Fruit fly (Drosophila melanogaster) whole organism, embryonic: ENCODE data around the gene wus.

Source experiments
- Blimp-1 ChIP-seq: fragments of 200-800 bp; sonication (Bioruptor generic); optimal IDR thresholded peaks from 3 replicates; lab custom pipeline; 2018; ENCODE audit warnings: missing biosample characterization, missing genetic modification characterization, mild to moderate bottlenecking, moderate library complexity, missing genetic modification reagents
- CG1024 ChIP-seq: fragments of 200-800 bp; sonication (Bioruptor generic); IDR thresholded peaks from 2 replicates; pipeline ENCODE4 v1.3.6; 2022; ENCODE audit warnings: missing biosample characterization, missing genetic modification characterization
- CG11560 ChIP-seq: fragments of 200-800 bp; sonication (Bioruptor generic); IDR thresholded peaks from 3 replicates; pipeline ENCODE4 v1.3.6; 2022; ENCODE audit warnings: missing biosample characterization, missing genetic modification characterization
- CG12744 ChIP-seq: fragments of 200-800 bp; sonication (Bioruptor generic); optimal IDR thresholded peaks from 2 replicates; lab custom pipeline; 2016; ENCODE audit warnings: missing biosample characterization, missing genetic modification characterization
- CG15514 ChIP-seq: fragments of 200-800 bp; sonication (Bioruptor generic); optimal IDR thresholded peaks from 3 replicates; lab custom pipeline; 2017; ENCODE audit warnings: missing biosample characterization, missing genetic modification characterization, mild to moderate bottlenecking, moderate library complexity, missing genetic modification reagents
- CG16813 ChIP-seq: fragments of 200-800 bp; sonication (Bioruptor generic); IDR thresholded peaks from 3 replicates; pipeline ENCODE4 v1.3.6; 2022; ENCODE audit warnings: missing biosample characterization, missing genetic modification characterization; ENCODE audit not compliant: partially characterized antibody
- CG17361 ChIP-seq: fragments of 200-800 bp; sonication (Bioruptor generic); IDR thresholded peaks from 3 replicates; pipeline ENCODE4 v1.3.6; 2022; ENCODE audit warnings: missing biosample characterization, missing genetic modification characterization
- CG17802 ChIP-seq: fragments of 200-800 bp; sonication (Bioruptor generic); optimal IDR thresholded peaks from 2 replicates; lab custom pipeline; 2018; ENCODE audit warnings: missing biosample characterization, mild to moderate bottlenecking, missing genetic modification characterization, moderate library complexity
- CG2712 ChIP-seq: fragments of 200-800 bp; optimal IDR thresholded peaks from 3 replicates; lab custom pipeline; 2019; ENCODE audit warnings: missing biosample characterization, mild to moderate bottlenecking, missing genetic modification characterization, moderate library complexity
- CG2875 ChIP-seq: fragments of 200-800 bp; sonication (Bioruptor generic); optimal IDR thresholded peaks from 2 replicates; lab custom pipeline; 2017; ENCODE audit warnings: missing biosample characterization, mild to moderate bottlenecking, missing genetic modification characterization, missing genetic modification reagents
- CG2889 ChIP-seq: fragments of 200-800 bp; sonication (Bioruptor generic); IDR thresholded peaks from 3 replicates; pipeline ENCODE4 v1.3.6; 2022; ENCODE audit warnings: missing biosample characterization, missing genetic modification characterization
- CG30020 ChIP-seq: fragments of 200-800 bp; optimal IDR thresholded peaks from 2 replicates; lab custom pipeline; 2019; ENCODE audit warnings: missing biosample characterization, mild to moderate bottlenecking, missing genetic modification characterization, moderate library complexity
- CG31441 ChIP-seq: fragments of 200-800 bp; sonication (Bioruptor generic); IDR thresholded peaks from 2 replicates; pipeline ENCODE4 v1.3.6; 2022; ENCODE audit warnings: missing biosample characterization, missing genetic modification characterization
- CG3163 ChIP-seq: fragments of 200-800 bp; sonication (Bioruptor generic); optimal IDR thresholded peaks from 3 replicates; lab custom pipeline; 2016; ENCODE audit warnings: missing biosample characterization, missing genetic modification characterization
- CG32532 ChIP-seq: fragments of 200-800 bp; sonication (Bioruptor generic); IDR thresholded peaks from 2 replicates; pipeline ENCODE4 v1.3.6; 2022; ENCODE audit warnings: missing biosample characterization, missing genetic modification characterization
- CG5180 ChIP-seq: fragments of 200-800 bp; sonication (Bioruptor generic); optimal IDR thresholded peaks from 3 replicates; lab custom pipeline; 2017; ENCODE audit warnings: missing biosample characterization, missing genetic modification characterization, mild to moderate bottlenecking, moderate library complexity, missing genetic modification reagents
- CG7839 ChIP-seq: fragments of 200-800 bp; sonication (Bioruptor generic); optimal IDR thresholded peaks from 3 replicates; lab custom pipeline; 2018; ENCODE audit warnings: missing biosample characterization, mild to moderate bottlenecking, missing genetic modification characterization, moderate library complexity
- CG8089 ChIP-seq: fragments of 200-800 bp; sonication (Bioruptor generic); optimal IDR thresholded peaks from 3 replicates; lab custom pipeline; 2016; ENCODE audit warnings: missing biosample characterization, missing genetic modification characterization
- CG8388 ChIP-seq: fragments of 200-800 bp; sonication (Bioruptor generic); optimal IDR thresholded peaks from 2 replicates; lab custom pipeline; 2019; ENCODE audit warnings: missing biosample characterization, mild to moderate bottlenecking, missing genetic modification characterization, moderate library complexity
- CG9876 ChIP-seq: fragments of 200-800 bp; sonication (Bioruptor generic); optimal IDR thresholded peaks from 2 replicates; lab custom pipeline; 2016; ENCODE audit warnings: missing biosample characterization, missing genetic modification characterization
- Dbx ChIP-seq: fragments of 200-800 bp; sonication (Bioruptor generic); IDR thresholded peaks from 3 replicates; pipeline ENCODE4 v1.3.6; 2022; ENCODE audit warnings: missing biosample characterization, missing genetic modification characterization
- ERR ChIP-seq: fragments of 200-800 bp; sonication (Bioruptor generic); optimal IDR thresholded peaks from 2 replicates; lab custom pipeline; 2016; ENCODE audit warnings: missing biosample characterization, missing genetic modification characterization
- Ets65A ChIP-seq: fragments of 200-800 bp; sonication (Bioruptor generic); peaks from one replicate; lab custom pipeline; 2016; ENCODE audit warnings: missing biosample characterization, missing genetic modification characterization
- Hmr ChIP-seq: fragments of 200-800 bp; sonication (Bioruptor generic); optimal IDR thresholded peaks from 3 replicates; lab custom pipeline; 2017; ENCODE audit warnings: mild to moderate bottlenecking, missing biosample characterization, missing genetic modification reagents, missing genetic modification characterization
- Hsf ChIP-seq: fragments of 200-800 bp; sonication (Bioruptor generic); optimal IDR thresholded peaks from 3 replicates; lab custom pipeline; 2016; ENCODE audit warnings: missing biosample characterization, missing genetic modification characterization
- Lhr ChIP-seq: fragments of 200-800 bp; sonication (Bioruptor generic); optimal IDR thresholded peaks from 3 replicates; lab custom pipeline; 2017; ENCODE audit warnings: mild to moderate bottlenecking, missing biosample characterization, missing genetic modification reagents, missing genetic modification characterization
- MBD-R2 ChIP-seq: fragments of 200-800 bp; sonication (Bioruptor generic); IDR thresholded peaks from 2 replicates; pipeline ENCODE4 v1.3.6; 2022; ENCODE audit warnings: missing biosample characterization, missing genetic modification characterization
- Scr ChIP-seq: fragments of 200-800 bp; sonication (Bioruptor generic); IDR thresholded peaks from 2 replicates; pipeline ENCODE4 v1.3.6; 2022; ENCODE audit warnings: missing biosample characterization, missing genetic modification characterization; ENCODE audit not compliant: partially characterized antibody
- Trl ChIP-seq, 3 experiments: fragments of >200 bp in 2 of 3; fragments of 200-800 bp in 1 of 3; sonication (Bioruptor generic) in 1 of 3; optimal IDR thresholded peaks; 2 replicates in 1 of 3; 3 replicates in 2 of 3; lab custom pipeline; 2016 to 2017; ENCODE audit warnings: missing biosample characterization in 1 of 3, missing genetic modification characterization in 1 of 3
- bigmax ChIP-seq: fragments of 200-800 bp; sonication (Bioruptor generic); optimal IDR thresholded peaks from 2 replicates; lab custom pipeline; 2018; ENCODE audit warnings: missing biosample characterization, mild to moderate bottlenecking, missing genetic modification characterization
- bowl ChIP-seq: fragments of 200-800 bp; sonication (Bioruptor generic); IDR thresholded peaks from 2 replicates; pipeline ENCODE4 v1.3.6; 2022; ENCODE audit warnings: missing biosample characterization, missing genetic modification characterization
- cg ChIP-seq: fragments of 200-800 bp; sonication (Bioruptor generic); optimal IDR thresholded peaks from 3 replicates; lab custom pipeline; 2019; ENCODE audit warnings: missing biosample characterization, mild to moderate bottlenecking, missing genetic modification characterization, moderate library complexity
- crol ChIP-seq: fragments of 200-800 bp; sonication (Bioruptor generic); IDR thresholded peaks from 2 replicates; pipeline ENCODE4 v1.3.6; 2022; ENCODE audit warnings: missing biosample characterization, missing genetic modification characterization
- dm ChIP-seq: fragments of 200-800 bp; sonication (Bioruptor generic); optimal IDR thresholded peaks from 3 replicates; lab custom pipeline; 2016; ENCODE audit warnings: missing biosample characterization, missing genetic modification characterization
- en ChIP-seq: fragments of 200-800 bp; sonication (Bioruptor generic); optimal IDR thresholded peaks from 2 replicates; lab custom pipeline; 2016; ENCODE audit warnings: missing biosample characterization, missing genetic modification characterization
- gem ChIP-seq: fragments of 200-800 bp; sonication (Bioruptor generic); optimal IDR thresholded peaks from 2 replicates; lab custom pipeline; 2019; ENCODE audit warnings: missing biosample characterization, mild to moderate bottlenecking, missing genetic modification characterization, moderate library complexity
- gfzf ChIP-seq: fragments of 200-800 bp; sonication (Bioruptor generic); optimal IDR thresholded peaks from 2 replicates; lab custom pipeline; 2016; ENCODE audit warnings: missing biosample characterization, mild to moderate bottlenecking, missing genetic modification characterization, moderate library complexity
- grau ChIP-seq: fragments of 200-800 bp; optimal IDR thresholded peaks from 3 replicates; lab custom pipeline; 2019; ENCODE audit warnings: missing biosample characterization, mild to moderate bottlenecking, missing genetic modification characterization, moderate library complexity
- gro ChIP-seq: fragments of 200-800 bp; sonication (Bioruptor generic); optimal IDR thresholded peaks from 2 replicates; lab custom pipeline; 2016; ENCODE audit warnings: missing biosample characterization, missing genetic modification characterization
- gsb-n ChIP-seq: fragments of 200-800 bp; sonication (Bioruptor generic); optimal IDR thresholded peaks from 3 replicates; lab custom pipeline; 2018; ENCODE audit warnings: missing biosample characterization, mild to moderate bottlenecking, missing genetic modification characterization
- hb ChIP-seq: fragments of 200-800 bp; sonication (Bioruptor generic); IDR thresholded peaks from 3 replicates; pipeline ENCODE4 v1.3.6; 2022; ENCODE audit warnings: missing biosample characterization, missing genetic modification characterization; ENCODE audit not compliant: partially characterized antibody
- her ChIP-seq: fragments of 200-800 bp; sonication (Bioruptor generic); optimal IDR thresholded peaks from 2 replicates; lab custom pipeline; 2016; ENCODE audit warnings: missing biosample characterization, missing genetic modification characterization
- lab ChIP-seq: fragments of 200-800 bp; sonication (Bioruptor generic); optimal IDR thresholded peaks from 3 replicates; lab custom pipeline; 2017; ENCODE audit warnings: missing biosample characterization, missing genetic modification characterization, mild to moderate bottlenecking, moderate library complexity, missing genetic modification reagents
- mam ChIP-seq: fragments of 200-800 bp; sonication (Bioruptor generic); optimal IDR thresholded peaks from 3 replicates; lab custom pipeline; 2016; ENCODE audit warnings: missing biosample characterization, missing genetic modification characterization
- mirr ChIP-seq: fragments of 200-800 bp; sonication (Bioruptor generic); optimal IDR thresholded peaks from 3 replicates; lab custom pipeline; 2018; ENCODE audit warnings: missing biosample characterization, mild to moderate bottlenecking, missing genetic modification characterization
- mld ChIP-seq: fragments of 200-800 bp; sonication (Bioruptor generic); IDR thresholded peaks from 3 replicates; pipeline ENCODE4 v1.3.6; 2022; ENCODE audit warnings: missing biosample characterization, missing genetic modification characterization; ENCODE audit not compliant: partially characterized antibody
- odd ChIP-seq: fragments of 200-800 bp; sonication (Bioruptor generic); optimal IDR thresholded peaks from 2 replicates; lab custom pipeline; 2017; ENCODE audit warnings: missing biosample characterization, mild to moderate bottlenecking, missing genetic modification characterization
- pb ChIP-seq: fragments of 200-800 bp; sonication (Bioruptor generic); optimal IDR thresholded peaks from 3 replicates; lab custom pipeline; 2016; ENCODE audit warnings: missing biosample characterization, missing genetic modification characterization
- tap ChIP-seq: fragments of 200-800 bp; optimal IDR thresholded peaks from 3 replicates; lab custom pipeline; 2019; ENCODE audit warnings: missing biosample characterization, mild to moderate bottlenecking, missing genetic modification characterization, moderate library complexity

wus gene

DNA sequence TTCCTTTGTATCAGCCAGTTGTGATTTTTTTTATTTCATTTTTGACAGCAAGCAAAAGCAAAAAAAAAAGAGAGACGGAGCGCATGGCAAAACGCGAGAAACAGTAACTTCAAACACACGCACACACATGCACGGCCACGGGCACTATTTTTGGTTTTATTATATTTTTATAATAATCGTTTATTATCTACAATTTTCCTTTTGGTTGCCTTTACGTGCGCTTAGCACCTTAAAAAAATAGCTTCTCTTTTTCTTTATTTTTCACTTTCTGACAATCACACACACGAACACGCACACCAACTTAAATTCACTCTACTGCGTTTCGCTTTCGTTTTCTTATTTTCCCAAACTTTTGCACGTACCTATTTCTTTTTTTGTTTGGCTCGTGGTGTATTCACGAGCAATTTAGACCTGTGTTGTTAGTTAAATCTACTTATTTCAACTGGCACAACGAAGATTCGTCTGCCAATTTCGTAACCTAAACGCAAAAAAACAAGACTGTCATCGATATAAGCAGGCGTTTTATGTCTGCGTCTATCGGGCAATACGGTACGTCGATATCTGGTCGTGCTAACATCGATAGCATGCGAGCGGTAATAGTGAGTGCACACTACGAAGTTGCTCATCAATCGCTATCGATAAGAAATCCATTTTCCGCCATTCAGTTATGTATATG, 27.6 kb upstream of the wus start, which contains the start of gene Ubr1:
Ubr1 (minus strand) TSS at position 532 of the 676 bp plus-strand sequence.
- TF ChIP-seq grau (tag; lab: Kevin White, UChicago) (no peak), Hsf (GFP tag; lab: Kevin White, UChicago) (peak; percentile 15), CG1024 (peak; percentile 89), CG9876 (GFP tag; lab: Kevin White, UChicago) (peak; percentile 8), CG2889 (GFP tag; lab: Robert Waterston, UW) (no peak), Dbx (0 out of 3 replicates have a peak, but pooled peaks have one; percentile 14), lab (GFP tag; lab: Kevin White, UChicago) (peak; percentile 7), Scr (GFP tag; lab: Robert Waterston, UW) (peak; percentile 88), gro (GFP tag; lab: Kevin White, UChicago) (peak; percentile 39), mirr (GFP tag; lab: Kevin White, UChicago) (peak; percentile 12), CG3163 (GFP tag; lab: Kevin White, UChicago) (peak; percentile 3), gsb-n (tag; lab: Kevin White, UChicago) (peak; percentile 34), CG8089 (GFP tag; lab: Kevin White, UChicago) (peak; percentile 31), CG12744 (GFP tag; lab: Kevin White, UChicago) (no peak), hb (GFP tag; lab: Robert Waterston, UW) (peak; percentile 96), CG2875 (GFP tag; lab: Kevin White, UChicago) (no peak), gfzf (peak; percentile 52), CG8388 (GFP tag; lab: Kevin White, UChicago) (no peak), Trl (optimal IDR thresholded peaks at IDR 0.05; lab: Kevin White, UChicago) (peak in 1 of 2 experiments; percentile 9), Trl (GFP tag; optimal IDR thresholded peaks at IDR 0.05; lab: Kevin White, UChicago) (no peak), Lhr (GFP tag; lab: Kevin White, UChicago) (peak; percentile 21), en (no peak), CG11560 (no peak), CG17361 (GFP tag; lab: Robert Waterston, UW) (no peak), odd (GFP tag; lab: Kevin White, UChicago) (no peak), pb (GFP tag; lab: Kevin White, UChicago) (no peak), her (GFP tag; lab: Kevin White, UChicago) (peak; percentile 38), CG7839 (tag; lab: Kevin White, UChicago) (peak; percentile 2), Ets65A (peak; percentile 19), Blimp-1 (GFP tag; lab: Kevin White, UChicago) (peak; percentile 80), CG2712 (tag; lab: Kevin White, UChicago) (peak; percentile 23), gem (tag; lab: Kevin White, UChicago) (peak; percentile 20), MBD-R2 (GFP tag; lab: Robert Waterston, UW) (peak; percentile 56), dm (GFP tag; lab: Kevin White, UChicago) (peak; percentile 51), Hmr (GFP tag; lab: Kevin White, UChicago) (peak; percentile 33), CG31441 (GFP tag; lab: Robert Waterston, UW) (0 out of 2 replicates have a peak, but pooled peaks have one; percentile 23), mld (peak; percentile 96), tap (tag; lab: Kevin White, UChicago) (no peak), ERR (GFP tag; lab: Kevin White, UChicago) (peak; percentile 16), CG32532 (GFP tag; lab: Robert Waterston, UW) (0 out of 2 replicates have a peak, but pooled peaks have one; percentile 10), bigmax (GFP tag; lab: Kevin White, UChicago) (peak; percentile 78), CG30020 (tag; lab: Kevin White, UChicago) (peak; percentile 94), crol (GFP tag; lab: Robert Waterston, UW) (no peak), CG16813 (GFP tag; lab: Robert Waterston, UW) (peak; percentile 95), CG17802 (tag; lab: Kevin White, UChicago) (peak; percentile 79), CG5180 (GFP tag; lab: Kevin White, UChicago) (no peak), bowl (GFP tag; lab: Robert Waterston, UW) (no peak), CG15514 (GFP tag; lab: Kevin White, UChicago) (peak; percentile 75), cg (peak; percentile 72), mam (peak; percentile 6)
